Fruit fly (Drosophila melanogaster): ENCODE data around the gene CG11656.
A peak's percentile ranks its signal among the peaks of the same experiment; 100 is the strongest.

The CG11656 gene

DNA sequence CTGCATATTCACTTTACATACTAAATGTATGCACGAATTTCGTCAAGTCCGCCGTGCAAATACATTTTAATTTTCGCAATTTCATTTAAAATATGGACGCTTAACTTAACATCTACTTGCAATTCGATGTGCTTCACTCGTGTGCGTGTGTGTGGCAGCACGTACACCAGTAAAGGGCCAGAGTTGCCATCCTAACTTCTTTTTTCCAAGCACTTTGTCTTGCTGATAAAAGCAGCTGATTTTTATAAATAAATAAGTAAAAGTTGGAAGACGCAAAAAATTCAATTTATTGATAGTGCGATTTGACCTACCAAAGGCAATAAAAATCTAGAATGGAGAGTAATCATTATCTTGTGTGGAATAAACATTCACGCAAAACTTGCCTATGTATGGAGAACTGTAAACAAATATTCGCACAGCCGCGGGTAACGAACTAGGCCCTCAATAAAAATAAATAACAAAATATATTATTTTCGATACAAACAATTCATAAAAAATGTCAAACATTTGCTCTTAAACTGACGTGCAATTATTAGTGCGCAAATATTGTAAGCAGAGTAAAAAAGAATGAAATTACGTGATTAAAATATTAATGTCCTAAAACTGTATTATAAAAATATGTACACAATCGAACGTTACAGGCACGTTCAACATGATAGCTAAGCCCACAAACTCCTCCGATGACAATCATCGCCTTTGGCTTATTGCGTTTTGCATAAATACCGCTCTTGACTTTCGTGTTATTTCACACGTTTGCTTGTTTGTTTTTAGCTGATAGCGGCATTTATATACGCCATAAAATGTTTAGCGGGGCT is 27.3 kb upstream of the CG11656 start (continued):
- TF ChIP-seq NC2β (GFP tag; optimal IDR thresholded peaks at IDR 0.05): peak; percentile 1
- TF ChIP-seq CG15011 (GFP tag; optimal IDR thresholded peaks at IDR 0.05): peak; percentile 47
- TF ChIP-seq ken (GFP tag; IDR thresholded peaks at IDR 0.05): no peak; the same call in 2 of the 3 replicates
- TF ChIP-seq CG13424 (tag; optimal IDR thresholded peaks at IDR 0.05): peak; percentile 73
- TF ChIP-seq CG11085 (GFP tag; IDR thresholded peaks at IDR 0.05): no peak
- 0 out of 2 replicates have a peak, but pooled peaks have one; percentile 10 for TF ChIP-seq cas (GFP tag; IDR thresholded peaks at IDR 0.05)
- no peak for TF ChIP-seq NC2α (GFP tag; optimal IDR thresholded peaks at IDR 0.05)
- peak; percentile 53; the same call in 1 of the 2 replicates for TF ChIP-seq wdn (GFP tag; IDR thresholded peaks at IDR 0.05)
- TF ChIP-seq pzg (GFP tag; optimal IDR thresholded peaks at IDR 0.05): no peak
- TF ChIP-seq CG6272 (GFP tag; IDR thresholded peaks at IDR 0.05): no peak
- TF ChIP-seq klu (GFP tag; IDR thresholded peaks at IDR 0.05): peak; percentile 43; the same call in 1 of the 2 replicates
- TF ChIP-seq Dip3 (GFP tag; optimal IDR thresholded peaks at IDR 0.05): peak; percentile 44
- TF ChIP-seq Oli (tag; optimal IDR thresholded peaks at IDR 0.05): peak; percentile 83
- peak; percentile 33 for TF ChIP-seq CG4820 (GFP tag; optimal IDR thresholded peaks at IDR 0.05)
- TF ChIP-seq CG1602 (GFP tag; optimal IDR thresholded peaks at IDR 0.05): peak; percentile 44
- TF ChIP-seq CG3065 (GFP tag; optimal IDR thresholded peaks at IDR 0.05): no peak
- TF ChIP-seq Atf-2 (GFP tag; optimal IDR thresholded peaks at IDR 0.05): no peak
- peak; percentile 65 for TF ChIP-seq CG17359 (tag; optimal IDR thresholded peaks at IDR 0.05)
- no peak for TF ChIP-seq Myb (GFP tag; optimal IDR thresholded peaks at IDR 0.05)
- TF ChIP-seq Side (GFP tag; optimal IDR thresholded peaks at IDR 0.05): no peak
- TF ChIP-seq tin (GFP tag; optimal IDR thresholded peaks at IDR 0.05): peak; percentile 32
- peak in 1 of 2 experiments; percentile 28 for TF ChIP-seq insv (GFP tag; optimal IDR thresholded peaks at IDR 0.05)
- no peak for TF ChIP-seq CG1792 (GFP tag; optimal IDR thresholded peaks at IDR 0.05)
- TF ChIP-seq Bteb2 (GFP tag; optimal IDR thresholded peaks at IDR 0.05): no peak
- TF ChIP-seq Taf1 (GFP tag; IDR thresholded peaks at IDR 0.05): no peak
- peak; percentile 84 for TF ChIP-seq Hmr (GFP tag; optimal IDR thresholded peaks at IDR 0.05)
- 0 out of 2 replicates have a peak, but pooled peaks have one; percentile 25 for TF ChIP-seq bbx (GFP tag; IDR thresholded peaks at IDR 0.05; ENCODE audit: partially characterized antibody)
- no peak for TF ChIP-seq Sry-δ (GFP tag; optimal IDR thresholded peaks at IDR 0.05)
- TF ChIP-seq Bdp1 (GFP tag; optimal IDR thresholded peaks at IDR 0.05): no peak
- 0 out of 3 replicates have a peak, but pooled peaks have one; percentile 25 for TF ChIP-seq otp (GFP tag; IDR thresholded peaks at IDR 0.05)
- TF ChIP-seq kah (GFP tag; optimal IDR thresholded peaks at IDR 0.05): no peak
- TF ChIP-seq CHES-1-like (GFP tag; optimal IDR thresholded peaks at IDR 0.05): no peak
- TF ChIP-seq unpg (GFP tag; optimal IDR thresholded peaks at IDR 0.05): peak; percentile 70
- TF ChIP-seq Antp (GFP tag; optimal IDR thresholded peaks at IDR 0.05): no peak
- TF ChIP-seq CG9876 (GFP tag; optimal IDR thresholded peaks at IDR 0.05): no peak
- TF ChIP-seq CG14965 (GFP tag; optimal IDR thresholded peaks at IDR 0.05; ENCODE audit: borderline replicate concordance): no peak
- no peak for TF ChIP-seq CG1603 (tag; optimal IDR thresholded peaks at IDR 0.05)
- TF ChIP-seq trem (tag; optimal IDR thresholded peaks at IDR 0.05): peak; percentile 14
- peak; percentile 43 for TF ChIP-seq org-1 (GFP tag; optimal IDR thresholded peaks at IDR 0.05)
- TF ChIP-seq Ravus (GFP tag; IDR thresholded peaks at IDR 0.05): no peak; the same call in 1 of the 2 replicates
- 0 out of 3 replicates have a peak, but pooled peaks have one; percentile 30 for TF ChIP-seq H15 (GFP tag; IDR thresholded peaks at IDR 0.05)
- peak; percentile 59 for TF ChIP-seq CG15514 (GFP tag; optimal IDR thresholded peaks at IDR 0.05)
- TF ChIP-seq wor (GFP tag; IDR thresholded peaks at IDR 0.05): peak; percentile 41
- TF ChIP-seq CG6683 (GFP tag; optimal IDR thresholded peaks at IDR 0.05): peak; percentile 6
- no peak for TF ChIP-seq pho (GFP tag; optimal IDR thresholded peaks at IDR 0.05)
- peak; percentile 72 for TF ChIP-seq dmrt99B (tag; optimal IDR thresholded peaks at IDR 0.05)
- TF ChIP-seq pnt (GFP tag; optimal IDR thresholded peaks at IDR 0.05): no peak
- TF ChIP-seq btn (GFP tag; optimal IDR thresholded peaks at IDR 0.05): no peak
- peak; percentile 77 for TF ChIP-seq az2 (GFP tag; optimal IDR thresholded peaks at IDR 0.05)

Data from whole organism, embryonic.